Fruit fly (Drosophila melanogaster): ENCODE results near the gene CG33061.

CG33061 gene

DNA sequence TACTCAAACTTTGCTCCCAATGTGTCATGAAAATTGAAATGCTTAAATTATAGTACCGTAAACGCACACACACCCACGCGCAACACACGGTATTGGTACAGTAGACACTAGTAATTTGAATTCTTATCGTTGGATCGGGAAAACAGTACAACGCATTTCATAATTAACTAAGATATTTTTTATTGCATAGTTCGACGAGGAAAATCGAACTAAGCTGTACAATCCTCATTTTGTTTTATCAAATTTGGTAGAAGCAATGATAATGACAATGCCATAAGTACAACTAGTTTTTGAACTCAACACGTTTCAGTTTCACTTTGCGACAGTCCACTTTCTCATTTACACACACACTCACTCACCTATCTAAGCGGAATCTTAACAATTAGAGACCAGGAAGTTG is 51.2 kb downstream of the CG33061 start (continued):
- TF ChIP-seq tup (GFP tag; optimal IDR thresholded peaks at IDR 0.05) (no peak), trh (GFP tag; optimal IDR thresholded peaks at IDR 0.05) (no peak), CG7786 (GFP tag; optimal IDR thresholded peaks at IDR 0.05) (peak; percentile 75), CG32532 (GFP tag; IDR thresholded peaks at IDR 0.05) (peak; percentile 74), luna (GFP tag; optimal IDR thresholded peaks at IDR 0.05) (no peak), lilli (GFP tag; optimal IDR thresholded peaks at IDR 0.05) (peak; percentile 76), Abd-B (GFP tag; optimal IDR thresholded peaks at IDR 0.05) (peak; percentile 21), E2f2 (GFP tag; IDR thresholded peaks at IDR 0.05) (0 out of 2 replicates have a peak, but pooled peaks have one; percentile 28), croc (GFP tag; conservative IDR thresholded peaks at IDR 0.05) (peak; percentile 38; the same call in 1 of the 3 replicates), dm (GFP tag; optimal IDR thresholded peaks at IDR 0.05) (peak; percentile 57), gsb-n (tag; optimal IDR thresholded peaks at IDR 0.05) (peak; percentile 57), CG32767 (GFP tag; IDR thresholded peaks at IDR 0.05) (peak; percentile 50; the same call in 1 of the 2 replicates), CG43689 (GFP tag; IDR thresholded peaks at IDR 0.05) (0 out of 2 replicates have a peak, but pooled peaks have one; percentile 14), salm (tag; optimal IDR thresholded peaks at IDR 0.05) (no peak), CG11560 (tag; IDR thresholded peaks at IDR 0.05) (no peak), pzg (GFP tag; optimal IDR thresholded peaks at IDR 0.05) (no peak), CG12219 (GFP tag; optimal IDR thresholded peaks at IDR 0.05) (peak; percentile 65), CG13775 (GFP tag; optimal IDR thresholded peaks at IDR 0.05) (peak; percentile 56), CG2712 (tag; optimal IDR thresholded peaks at IDR 0.05) (peak; percentile 67), D19B (GFP tag; optimal IDR thresholded peaks at IDR 0.05) (peak; percentile 25), CG14441 (GFP tag; IDR thresholded peaks at IDR 0.05) (peak; percentile 52; the same call in 1 of the 2 replicates), lbe (GFP tag; optimal IDR thresholded peaks at IDR 0.05) (no peak), CG5180 (GFP tag; optimal IDR thresholded peaks at IDR 0.05) (peak; percentile 30), nerfin-2 (GFP tag; IDR thresholded peaks at IDR 0.05; ENCODE audit: partially characterized antibody) (no peak), Dek (tag; optimal IDR thresholded peaks at IDR 0.05) (peak; percentile 74), CG6791 (GFP tag; IDR thresholded peaks at IDR 0.05; ENCODE audit: partially characterized antibody) (no peak), CG17829 (tag; optimal IDR thresholded peaks at IDR 0.05) (peak; percentile 66), Antp (GFP tag; optimal IDR thresholded peaks at IDR 0.05) (peak; percentile 55), bcd (GFP tag; optimal IDR thresholded peaks at IDR 0.05) (peak; percentile 34), sqz (GFP tag; optimal IDR thresholded peaks at IDR 0.05) (no peak), CG16863 (GFP tag; optimal IDR thresholded peaks at IDR 0.05) (peak; percentile 66), ATbp (GFP tag; optimal IDR thresholded peaks at IDR 0.05) (no peak), B-H1 (GFP tag; IDR thresholded peaks at IDR 0.05) (no peak), Doc3 (GFP tag; IDR thresholded peaks at IDR 0.05; ENCODE audit: partially characterized antibody) (no peak), CG15269 (tag; optimal IDR thresholded peaks at IDR 0.05) (peak; percentile 83), ash1 (GFP tag; optimal IDR thresholded peaks at IDR 0.05) (no peak), ato (GFP tag; IDR thresholded peaks at IDR 0.05; ENCODE audit: partially characterized antibody) (no peak), CG15601 (tag; optimal IDR thresholded peaks at IDR 0.05) (peak; percentile 48), da (GFP tag; optimal IDR thresholded peaks at IDR 0.05) (no peak), Ada2b (GFP tag; IDR thresholded peaks at IDR 0.05) (0 out of 2 replicates have a peak, but pooled peaks have one; percentile 36), CG4282 (GFP tag; optimal IDR thresholded peaks at IDR 0.05) (no peak), CG9817 (tag; optimal IDR thresholded peaks at IDR 0.05) (peak; percentile 78), CG3163 (GFP tag; optimal IDR thresholded peaks at IDR 0.05) (no peak), ab (GFP tag; optimal IDR thresholded peaks at IDR 0.05) (peak; percentile 59), shn (GFP tag; optimal IDR thresholded peaks at IDR 0.05) (peak; percentile 42), Atf3 (GFP tag; optimal IDR thresholded peaks at IDR 0.05) (peak; percentile 41), CG8359 (GFP tag; optimal IDR thresholded peaks at IDR 0.05; ENCODE audit: borderline replicate concordance) (peak; percentile 11), Hand (GFP tag; optimal IDR thresholded peaks at IDR 0.05) (peak; percentile 40), Ets65A (GFP tag) (peak; percentile 61), CG12236 (GFP tag; optimal IDR thresholded peaks at IDR 0.05) (no peak), Camta (GFP tag; optimal IDR thresholded peaks at IDR 0.05) (peak; percentile 40)
